Worm (Caenorhabditis elegans) whole organism, L2 larva: ENCODE data around the gene K09E3.7.
A peak's percentile ranks its signal among the peaks of the same experiment; 100 is the strongest.

Source experiments
- C34F6.9 ChIP-seq: fragments of 150-350 bp; optimal IDR thresholded peaks from 2 replicates; lab custom pipeline; 2014; ENCODE audit warnings: missing biosample characterization, missing genetic modification characterization
- F13H6.1 ChIP-seq: sonication (generic microtip); optimal IDR thresholded peaks from 2 replicates; lab custom pipeline; 2016; ENCODE audit warnings: missing genetic modification characterization, missing compliant biosample characterization
- R02D3.7 ChIP-seq: fragments of 150-350 bp; optimal IDR thresholded peaks from 2 replicates; lab custom pipeline; 2014; ENCODE audit warnings: missing biosample characterization, missing genetic modification characterization
- Y55F3AM.14 ChIP-seq: fragments of 200-800 bp; sonication (Bioruptor generic); optimal IDR thresholded peaks from 2 replicates; lab custom pipeline; 2018; ENCODE audit warnings: mild to moderate bottlenecking, missing genetic modification characterization, missing compliant biosample characterization
- ZK546.5 ChIP-seq: sonication (generic microtip); optimal IDR thresholded peaks from 2 replicates; lab custom pipeline; 2017; ENCODE audit warnings: missing biosample characterization, missing genetic modification characterization
- alr-1 ChIP-seq: fragments of 150-350 bp; optimal IDR thresholded peaks from 2 replicates; lab custom pipeline; 2014; ENCODE audit warnings: missing biosample characterization, missing genetic modification characterization
- aly-2 ChIP-seq: fragments of 150-350 bp; optimal IDR thresholded peaks from 2 replicates; lab custom pipeline; 2014; ENCODE audit warnings: missing biosample characterization, missing genetic modification characterization
- ama-1 ChIP-seq: fragments of 150-350 bp; optimal IDR thresholded peaks from 2 replicates; lab custom pipeline; 2018; ENCODE audit warnings: inconsistent platforms
- blmp-1 ChIP-seq: sonication (generic microtip); optimal IDR thresholded peaks from 2 replicates; lab custom pipeline; 2017; ENCODE audit warnings: missing genetic modification characterization, mild to moderate bottlenecking, missing compliant biosample characterization, antibody characterized with exemption, moderate library complexity; ENCODE audit not compliant: insufficient read depth
- crh-2 ChIP-seq: sonication (generic microtip); optimal IDR thresholded peaks from 2 replicates; lab custom pipeline; 2017; ENCODE audit warnings: missing biosample characterization, missing genetic modification characterization
- dmd-4 ChIP-seq: sonication (generic microtip); optimal IDR thresholded peaks from 2 replicates; lab custom pipeline; 2017; ENCODE audit warnings: missing biosample characterization, missing genetic modification characterization
- egl-27 ChIP-seq: sonication (generic microtip); optimal IDR thresholded peaks from 3 replicates; lab custom pipeline; 2017; ENCODE audit warnings: missing biosample characterization, missing genetic modification reagents, missing genetic modification characterization
- elt-1 ChIP-seq: fragments of 150-350 bp; optimal IDR thresholded peaks from 2 replicates; lab custom pipeline; 2014; ENCODE audit warnings: missing biosample characterization, missing genetic modification characterization
- elt-3 ChIP-seq: sonication (generic microtip); optimal IDR thresholded peaks from 2 replicates; lab custom pipeline; 2017; ENCODE audit warnings: missing biosample characterization, missing genetic modification characterization
- fos-1 ChIP-seq: fragments of 150-350 bp; optimal IDR thresholded peaks from 2 replicates; lab custom pipeline; 2014; ENCODE audit warnings: missing biosample characterization, missing genetic modification characterization
- gmeb-1 ChIP-seq: fragments of 150-350 bp; optimal IDR thresholded peaks from 2 replicates; lab custom pipeline; 2014; ENCODE audit warnings: missing biosample characterization, missing genetic modification characterization
- lin-11 ChIP-seq: fragments of 150-350 bp; sonication (generic microtip); optimal IDR thresholded peaks from 2 replicates; lab custom pipeline; 2014; ENCODE audit warnings: missing biosample characterization, missing genetic modification characterization, inconsistent platforms, mixed read lengths
- lin-13 ChIP-seq: fragments of 150-350 bp; optimal IDR thresholded peaks from 2 replicates; lab custom pipeline; 2014; ENCODE audit warnings: missing biosample characterization, missing genetic modification reagents, missing genetic modification characterization
- lsy-2 ChIP-seq, 2 experiments: fragments of 150-350 bp in 1 of 2; sonication (generic microtip) in 1 of 2; optimal IDR thresholded peaks; 2 replicates each; lab custom pipeline; 2014 to 2017; ENCODE audit warnings: missing biosample characterization in 2 of 2, missing genetic modification characterization in 2 of 2
- mab-5 ChIP-seq: fragments of 150-350 bp; optimal IDR thresholded peaks from 2 replicates; lab custom pipeline; 2014; ENCODE audit warnings: missing biosample characterization, missing genetic modification characterization
- mbf-1 ChIP-seq: sonication (generic microtip); optimal IDR thresholded peaks from 2 replicates; lab custom pipeline; 2017; ENCODE audit warnings: missing biosample characterization, missing genetic modification characterization
- mdl-1 ChIP-seq, 2 experiments: fragments of 150-350 bp in 1 of 2; sonication (generic microtip) in 1 of 2; optimal IDR thresholded peaks; 2 replicates each; lab custom pipeline; 2017; ENCODE audit warnings: missing biosample characterization in 2 of 2, missing genetic modification characterization in 2 of 2
- nhr-10 ChIP-seq: sonication (generic microtip); optimal IDR thresholded peaks from 2 replicates; lab custom pipeline; 2017; ENCODE audit warnings: missing biosample characterization, missing genetic modification characterization
- nhr-11 ChIP-seq: fragments of 150-350 bp; optimal IDR thresholded peaks from 2 replicates; lab custom pipeline; 2014; ENCODE audit warnings: missing biosample characterization, missing genetic modification characterization
- nhr-12 ChIP-seq: fragments of 150-350 bp; optimal IDR thresholded peaks from 2 replicates; lab custom pipeline; 2014; ENCODE audit warnings: missing biosample characterization, missing genetic modification characterization
- nhr-129 ChIP-seq: fragments of 150-350 bp; optimal IDR thresholded peaks from 2 replicates; lab custom pipeline; 2014; ENCODE audit warnings: missing biosample characterization, missing genetic modification characterization
- nhr-21 ChIP-seq: fragments of 150-350 bp; optimal IDR thresholded peaks from 2 replicates; lab custom pipeline; 2014; ENCODE audit warnings: missing biosample characterization, missing genetic modification characterization
- nhr-23 ChIP-seq: fragments of 150-350 bp; optimal IDR thresholded peaks from 2 replicates; lab custom pipeline; 2014; ENCODE audit warnings: missing biosample characterization, missing genetic modification reagents, missing genetic modification characterization
- nhr-237 ChIP-seq: fragments of 150-350 bp; optimal IDR thresholded peaks from 2 replicates; lab custom pipeline; 2014; ENCODE audit warnings: missing biosample characterization, missing genetic modification characterization
- nhr-25 ChIP-seq: fragments of 150-350 bp; sonication (generic microtip); optimal IDR thresholded peaks from 3 replicates; lab custom pipeline; 2014; ENCODE audit warnings: missing biosample characterization, missing genetic modification characterization
- nhr-6 ChIP-seq: fragments of 150-350 bp; optimal IDR thresholded peaks from 2 replicates; lab custom pipeline; 2014; ENCODE audit warnings: missing biosample characterization, missing genetic modification characterization
- nhr-77 ChIP-seq: fragments of 150-350 bp; optimal IDR thresholded peaks from 2 replicates; lab custom pipeline; 2014; ENCODE audit warnings: missing biosample characterization, missing genetic modification characterization
- peb-1 ChIP-seq: fragments of 150-350 bp; optimal IDR thresholded peaks from 2 replicates; lab custom pipeline; 2014; ENCODE audit warnings: missing biosample characterization, missing genetic modification characterization
- skn-1 ChIP-seq: sonication (generic microtip); optimal IDR thresholded peaks from 2 replicates; lab custom pipeline; 2017; ENCODE audit warnings: missing biosample characterization, missing genetic modification characterization
- sma-3 ChIP-seq: sonication (generic microtip); optimal IDR thresholded peaks from 2 replicates; lab custom pipeline; 2016; ENCODE audit warnings: missing genetic modification reagents, missing genetic modification characterization, missing compliant biosample characterization
- sma-9 ChIP-seq, 2 experiments: fragments of 150-350 bp in 1 of 2; sonication (generic microtip) in 1 of 2; optimal IDR thresholded peaks; 2 replicates each; lab custom pipeline; 2014 to 2016; ENCODE audit warnings: missing genetic modification characterization in 2 of 2, mild to moderate bottlenecking in 1 of 2, missing biosample characterization in 1 of 2, missing compliant biosample characterization in 1 of 2, missing genetic modification reagents in 1 of 2, moderate library complexity in 1 of 2
- snpc-4 ChIP-seq: fragments of 150-350 bp; optimal IDR thresholded peaks from 2 replicates; lab custom pipeline; 2014; ENCODE audit warnings: missing biosample characterization, missing genetic modification characterization
- unc-39 ChIP-seq: fragments of 150-350 bp; optimal IDR thresholded peaks from 2 replicates; lab custom pipeline; 2014; ENCODE audit warnings: missing biosample characterization, missing genetic modification characterization
- unc-55 ChIP-seq: fragments of 150-350 bp; sonication (generic microtip); optimal IDR thresholded peaks from 3 replicates; lab custom pipeline; 2014; ENCODE audit warnings: missing biosample characterization, missing genetic modification reagents, missing genetic modification characterization
- unc-62 ChIP-seq: fragments of 150-350 bp; optimal IDR thresholded peaks from 2 replicates; lab custom pipeline; 2014; ENCODE audit warnings: missing biosample characterization, missing genetic modification reagents, missing genetic modification characterization
- zag-1 ChIP-seq: fragments of 150-350 bp; optimal IDR thresholded peaks from 2 replicates; lab custom pipeline; 2014; ENCODE audit warnings: missing biosample characterization, missing genetic modification characterization
- ztf-1 ChIP-seq: fragments of 200-800 bp; sonication (Bioruptor generic); conservative IDR thresholded peaks from 2 replicates; pipeline ENCODE4 v1.3.6; 2022; ENCODE audit warnings: missing genetic modification characterization, missing compliant biosample characterization
- ztf-11 ChIP-seq: sonication (generic microtip); optimal IDR thresholded peaks from 2 replicates; lab custom pipeline; 2017; ENCODE audit warnings: missing biosample characterization, missing genetic modification characterization
- ztf-4 ChIP-seq: fragments of 150-350 bp; optimal IDR thresholded peaks from 2 replicates; lab custom pipeline; 2014; ENCODE audit warnings: missing biosample characterization, missing genetic modification characterization

K09E3.7 gene

DNA sequence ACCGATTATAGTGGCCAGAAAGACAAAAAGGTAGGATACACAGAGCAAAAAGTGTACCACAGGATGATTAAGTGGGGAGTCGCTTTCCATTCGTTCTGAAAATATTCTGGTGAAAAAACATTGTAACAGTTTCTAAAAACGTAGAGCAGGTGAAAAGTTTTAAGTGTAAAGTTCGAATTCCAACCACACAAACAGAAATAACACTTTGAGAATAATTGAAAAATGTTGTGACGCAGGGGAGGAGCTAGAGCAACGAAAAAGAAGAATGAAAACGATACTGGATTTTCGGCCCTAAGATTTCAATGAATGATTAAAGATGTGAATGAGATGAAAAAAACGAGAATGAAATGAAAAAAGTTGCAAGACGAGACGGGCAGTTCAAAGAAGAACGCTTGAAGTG, 23.5 kb upstream of the K09E3.7 start, which contains the start of gene npr-21:
TSS of gene npr-21 (minus strand) at position 101 of the 400 bp plus-strand sequence.
- TF ChIP-seq nhr-237 (tag; lab: Kevin White, UChicago): no peak
- TF ChIP-seq fos-1: no peak
- no peak for TF ChIP-seq egl-27 (tag; lab: Kevin White, UChicago)
- TF ChIP-seq Y55F3AM.14: no peak
- no peak for TF ChIP-seq nhr-6 (tag; lab: Kevin White, UChicago)
- TF ChIP-seq lsy-2 (tag; optimal IDR thresholded peaks at IDR 0.05; lab: Kevin White, UChicago): no peak
- TF ChIP-seq ztf-4 (tag; lab: Kevin White, UChicago): no peak
- TF ChIP-seq mdl-1 (tag; optimal IDR thresholded peaks at IDR 0.05; lab: Kevin White, UChicago): no peak
- no peak for TF ChIP-seq nhr-23 (tag; lab: Kevin White, UChicago)
- TF ChIP-seq nhr-77 (tag; lab: Kevin White, UChicago): no peak
- no peak for TF ChIP-seq crh-2 (tag; lab: Kevin White, UChicago)
- TF ChIP-seq unc-55 (GFP tag; lab: Kevin White, UChicago): no peak
- TF ChIP-seq C34F6.9 (tag; lab: Kevin White, UChicago): no peak
- no peak for TF ChIP-seq dmd-4 (tag; lab: Kevin White, UChicago)

- no peak for TF ChIP-seq fos-1
- no peak for TF ChIP-seq unc-39
- TF ChIP-seq ztf-4 (tag; lab: Kevin White, UChicago): no peak
- TF ChIP-seq mdl-1 (tag; optimal IDR thresholded peaks at IDR 0.05; lab: Kevin White, UChicago): no peak
- no peak for TF ChIP-seq snpc-4 (tag; lab: Kevin White, UChicago)
- TF ChIP-seq elt-3 (tag; lab: Kevin White, UChicago): no peak
- no peak for TF ChIP-seq lin-11 (tag; lab: Kevin White, UChicago)
- TF ChIP-seq nhr-25: no peak
- no peak for TF ChIP-seq Y55F3AM.14
- TF ChIP-seq aly-2 (tag; lab: Kevin White, UChicago): no peak
- TF ChIP-seq nhr-129 (tag; lab: Kevin White, UChicago): no peak
- TF ChIP-seq nhr-11: no peak
- TF ChIP-seq lsy-2 (tag; optimal IDR thresholded peaks at IDR 0.05; lab: Kevin White, UChicago): no peak
- TF ChIP-seq nhr-21 (tag; lab: Kevin White, UChicago): no peak
- no peak for TF ChIP-seq sma-9 (GFP tag; optimal IDR thresholded peaks at IDR 0.05; lab: Kevin White, UChicago)
- no peak for TF ChIP-seq sma-9 (tag; optimal IDR thresholded peaks at IDR 0.05; lab: Kevin White, UChicago)
- no peak for TF ChIP-seq nhr-237 (tag; lab: Kevin White, UChicago)
- TF ChIP-seq ama-1 (lab: Kevin White, UChicago): no peak
- no peak for TF ChIP-seq crh-2 (tag; lab: Kevin White, UChicago)
Measured at ce11 chrX:17157089-17157488, 22.8 kb upstream of the K09E3.7 start.

DNA sequence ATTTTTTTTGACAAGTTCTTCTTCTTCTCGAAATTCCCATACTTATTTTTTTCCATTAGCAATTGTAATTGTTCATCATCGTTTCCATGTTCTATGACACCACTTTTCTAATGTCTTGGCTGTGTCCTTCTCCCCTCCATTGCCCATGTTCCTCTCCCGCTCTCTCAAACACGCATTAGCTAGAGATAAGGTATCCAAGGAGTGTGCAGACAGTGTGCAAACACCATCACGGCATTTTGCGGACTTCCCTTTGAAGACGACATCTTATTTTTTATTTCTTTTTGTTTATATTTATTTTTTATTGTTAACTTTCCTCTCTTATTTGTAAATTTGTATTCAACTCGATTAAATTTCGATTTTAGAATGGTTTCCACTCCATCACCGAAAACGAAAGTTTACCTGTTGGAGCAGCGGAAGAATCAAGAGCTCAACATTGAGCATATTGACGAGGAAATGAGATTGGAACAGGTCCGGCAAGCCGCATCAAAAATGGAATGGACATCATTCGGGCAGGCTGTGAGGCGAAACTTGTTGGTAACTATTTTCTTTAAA, 16.9 kb upstream of the K09E3.7 start, which contains the start of gene mdt-1.2:
TSS of gene mdt-1.2 (plus strand) at position 363 of the 552 bp plus-strand sequence.
- TF ChIP-seq ztf-1 (no peak), mab-5 (tag; lab: Kevin White, UChicago) (peak; percentile 11), zag-1 (peak; percentile 50), R02D3.7 (tag; lab: Kevin White, UChicago) (no peak), fos-1 (peak; percentile 73), lin-11 (tag; lab: Kevin White, UChicago) (peak; percentile 59), elt-1 (no peak), elt-3 (tag; lab: Kevin White, UChicago) (no peak), skn-1 (tag; lab: Kevin White, UChicago) (no peak), nhr-10 (tag; lab: Kevin White, UChicago) (no peak), nhr-6 (tag; lab: Kevin White, UChicago) (peak; percentile 59), gmeb-1 (tag; lab: Kevin White, UChicago) (no peak), F13H6.1 (tag; lab: Kevin White, UChicago) (peak; percentile 74), nhr-25 (no peak), sma-3 (GFP tag; lab: Kevin White, UChicago) (no peak), nhr-23 (tag; lab: Kevin White, UChicago) (no peak), nhr-11 (no peak), ama-1 (lab: Kevin White, UChicago) (no peak), peb-1 (tag; lab: Kevin White, UChicago) (no peak), Y55F3AM.14 (no peak), alr-1 (tag; lab: Kevin White, UChicago) (no peak), lin-13 (GFP tag; lab: Kevin White, UChicago) (no peak), ztf-11 (tag; lab: Kevin White, UChicago) (no peak), snpc-4 (tag; lab: Kevin White, UChicago) (peak; percentile 1), unc-39 (no peak), C34F6.9 (tag; lab: Kevin White, UChicago) (peak; percentile 83), nhr-237 (tag; lab: Kevin White, UChicago) (no peak), nhr-129 (tag; lab: Kevin White, UChicago) (peak; percentile 81), mdl-1 (tag; optimal IDR thresholded peaks at IDR 0.05; lab: Kevin White, UChicago) (no peak), mbf-1 (tag; lab: Kevin White, UChicago) (no peak), ztf-4 (tag; lab: Kevin White, UChicago) (peak; percentile 37), unc-62 (GFP tag; lab: Kevin White, UChicago) (no peak), nhr-77 (tag; lab: Kevin White, UChicago) (no peak), ZK546.5 (no peak), blmp-1 (tag; lab: Kevin White, UChicago) (peak; percentile 34), unc-55 (GFP tag; lab: Kevin White, UChicago) (peak; percentile 83), sma-9 (GFP tag; optimal IDR thresholded peaks at IDR 0.05; lab: Kevin White, UChicago) (peak; percentile 73), sma-9 (tag; optimal IDR thresholded peaks at IDR 0.05; lab: Kevin White, UChicago) (no peak), dmd-4 (tag; lab: Kevin White, UChicago) (no peak), crh-2 (tag; lab: Kevin White, UChicago) (peak; percentile 81), nhr-12 (tag; lab: Kevin White, UChicago) (no peak), lsy-2 (tag; optimal IDR thresholded peaks at IDR 0.05; lab: Kevin White, UChicago) (peak; percentile 49 to 81)
